Worm (Caenorhabditis elegans): Measurements from ENCODE around the gene F08B12.11.
A peak's percentile ranks its signal among the peaks of the same experiment; 100 is the strongest.

The F08B12.11 gene

DNA sequence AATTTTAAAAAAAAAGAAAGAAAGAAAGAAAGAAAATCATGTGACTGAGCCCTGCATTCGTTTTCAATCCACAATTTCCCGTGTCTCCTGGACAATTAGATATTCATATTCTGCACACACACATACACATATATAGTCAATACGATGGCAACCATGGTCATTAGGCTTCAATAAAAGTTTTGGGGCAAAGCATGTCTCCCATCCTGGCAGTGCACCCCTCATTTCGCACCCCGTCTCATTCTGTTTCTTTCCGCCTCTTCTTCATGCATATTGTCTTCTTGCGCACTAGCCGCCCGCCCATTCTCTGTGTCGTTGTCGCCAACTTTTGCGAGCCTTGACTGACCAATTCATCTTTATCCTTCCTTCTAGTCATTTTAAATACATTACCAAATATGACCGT lies 17.2 kb upstream of the F08B12.11 start:
- TF ChIP-seq hmg-1.1 (GFP tag; IDR thresholded peaks at IDR 0.05) (peak; percentile 29; the same call in 1 of the 2 replicates), unc-130 (GFP tag; optimal IDR thresholded peaks at IDR 0.05) (no peak), egl-43 (GFP tag; IDR thresholded peaks at IDR 0.05) (no peak)

- TF ChIP-seq vab-7 (GFP tag; IDR thresholded peaks at IDR 0.05) (no peak), tag-97 (GFP tag; IDR thresholded peaks at IDR 0.05) (no peak), nhr-111 (GFP tag; optimal IDR thresholded peaks at IDR 0.05) (no peak), aha-1 (tag) (no peak), nhr-10 (tag; optimal IDR thresholded peaks at IDR 0.05) (no peak), set-16 (GFP tag; IDR thresholded peaks at IDR 0.05) (no peak), F44E2.7 (GFP tag; IDR thresholded peaks at IDR 0.05) (no peak), ZK337.2 (GFP tag; IDR thresholded peaks at IDR 0.05) (no peak), lsy-2 (tag; optimal IDR thresholded peaks at IDR 0.05) (no peak), nhr-42 (GFP tag; IDR thresholded peaks at IDR 0.05) (no peak), nhr-25 (tag; optimal IDR thresholded peaks at IDR 0.05; ENCODE audit: borderline replicate concordance, insufficient read depth) (no peak), pha-4 (GFP tag; IDR thresholded peaks at IDR 0.05) (no peak), pha-4 (tag; optimal IDR thresholded peaks at IDR 0.05) (no peak), F37D6.2 (tag; optimal IDR thresholded peaks at IDR 0.05) (no peak)
These were observed 16.4 kb upstream of the F08B12.11 start, which contains the start of gene ttyh-1 for ce11 chrX:11368417-11368816. ttyh-1 (plus strand) TSS chrX:11368717.

DNA sequence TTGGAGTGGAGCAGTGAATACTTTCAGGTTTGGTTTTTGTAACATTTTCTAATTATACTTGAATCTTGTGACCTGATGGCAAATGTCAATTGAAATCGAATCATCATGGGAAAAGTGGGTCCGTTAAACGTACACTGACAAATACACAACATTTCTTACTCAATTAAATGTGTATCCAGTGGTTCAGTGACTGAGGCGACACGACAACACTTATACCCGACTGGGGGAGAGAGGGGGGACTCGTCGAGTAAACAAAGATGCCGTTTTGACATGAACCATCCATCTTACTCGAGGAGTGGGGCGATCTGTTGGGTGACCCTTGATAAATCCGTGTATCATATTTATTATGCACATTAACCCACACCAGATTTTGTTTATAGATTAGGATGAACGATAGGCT lies 16.0 kb upstream of the F08B12.11 start:
- TF ChIP-seq madf-5 (GFP tag; IDR thresholded peaks at IDR 0.05) (no peak), hmg-1.1 (GFP tag; IDR thresholded peaks at IDR 0.05) (0 out of 2 replicates have a peak, but pooled peaks have one; percentile 13), daf-16 (GFP tag; optimal IDR thresholded peaks at IDR 0.05) (peak in 1 of 2 experiments; percentile 87), daf-16 (tag; optimal IDR thresholded peaks at IDR 0.05) (no peak)

DNA sequence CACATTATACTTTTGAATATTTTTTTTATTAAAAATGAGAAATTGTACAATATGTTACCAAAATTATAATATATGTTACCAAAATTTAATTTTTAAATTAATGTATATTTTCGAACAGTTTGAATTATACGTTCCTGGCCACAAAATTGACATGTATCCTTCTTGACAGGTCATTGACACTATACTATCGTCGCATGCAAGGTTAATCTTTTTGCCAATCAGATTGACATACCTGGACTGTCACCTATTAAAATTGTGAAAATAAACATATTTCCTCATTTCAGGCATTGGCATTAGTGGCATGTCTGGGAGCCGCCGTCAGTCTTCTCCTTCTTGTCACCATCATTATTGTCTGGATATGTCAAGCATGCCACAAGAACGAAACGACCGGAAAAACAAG lies 14.8 kb upstream of the F08B12.11 start:
- TF ChIP-seq dmd-6 (GFP tag; IDR thresholded peaks at IDR 0.05): peak; percentile 63; the same call in 1 of the 2 replicates
- TF ChIP-seq ceh-20 (GFP tag; IDR thresholded peaks at IDR 0.05): no peak

- TF ChIP-seq F44E2.7 (GFP tag; IDR thresholded peaks at IDR 0.05) (no peak), saeg-2 (GFP tag; IDR thresholded peaks at IDR 0.05) (no peak), ceh-20 (GFP tag; IDR thresholded peaks at IDR 0.05) (no peak), lir-3 (tag; optimal IDR thresholded peaks at IDR 0.05) (no peak), mxl-3 (GFP tag; optimal IDR thresholded peaks at IDR 0.05) (no peak), vab-7 (GFP tag; IDR thresholded peaks at IDR 0.05) (no peak), nhr-102 (tag; optimal IDR thresholded peaks at IDR 0.05) (no peak), ceh-44 (GFP tag; IDR thresholded peaks at IDR 0.05) (no peak)
These were observed 9.3 kb upstream of the F08B12.11 start, which contains the start of gene F42E11.3 for ce11 chrX:11375509-11375908. F42E11.3 (minus strand) TSS chrX:11375609.

DNA sequence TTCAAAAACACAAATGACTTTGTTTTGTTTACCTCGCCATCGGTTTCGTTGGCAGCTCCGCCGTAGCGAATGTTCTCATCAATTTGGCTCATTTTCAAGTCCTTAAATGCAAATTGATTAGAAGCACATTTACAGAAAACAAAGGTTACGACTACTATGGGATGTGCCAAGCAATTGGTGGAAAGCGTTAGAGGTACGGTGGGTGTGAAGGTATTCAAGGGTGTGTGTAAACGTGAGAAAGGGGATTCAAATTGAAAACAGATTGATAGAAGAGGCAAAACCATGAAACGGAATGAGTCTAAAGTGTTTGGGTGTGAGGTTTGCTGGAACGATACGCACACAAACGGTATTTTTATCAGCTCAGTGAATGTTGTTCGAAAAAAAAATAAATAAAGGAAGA lies 7.5 kb upstream of the F08B12.11 start, which contains the start of gene tni-1:
tni-1 (minus strand) TSS at position 101 of the 400 bp plus-strand sequence.
- TF ChIP-seq unc-62 (GFP tag; optimal IDR thresholded peaks at IDR 0.05 in 1 of 2) (peak in 1 of 2 experiments; percentile 19), unc-62 (tag; optimal IDR thresholded peaks at IDR 0.05) (no peak), F10B5.3 (tag; optimal IDR thresholded peaks at IDR 0.05) (no peak)

Data from whole organism, L4 larva.